Worm (Caenorhabditis elegans) whole organism, L2 larva: ENCODE measurements around the gene ubh-1.

Source experiments
- Y55F3AM.14 ChIP-seq: fragments of 200-800 bp; sonication (Bioruptor generic); optimal IDR thresholded peaks from 2 replicates; lab custom pipeline; 2018; ENCODE audit warnings: mild to moderate bottlenecking, missing genetic modification characterization, missing compliant biosample characterization
- ZK546.5 ChIP-seq: sonication (generic microtip); optimal IDR thresholded peaks from 2 replicates; lab custom pipeline; 2017; ENCODE audit warnings: missing biosample characterization, missing genetic modification characterization
- alr-1 ChIP-seq: fragments of 150-350 bp; optimal IDR thresholded peaks from 2 replicates; lab custom pipeline; 2014; ENCODE audit warnings: missing biosample characterization, missing genetic modification characterization
- ama-1 ChIP-seq: fragments of 150-350 bp; optimal IDR thresholded peaks from 2 replicates; lab custom pipeline; 2018; ENCODE audit warnings: inconsistent platforms
- ceh-16 ChIP-seq: fragments of 150-350 bp; optimal IDR thresholded peaks from 2 replicates; lab custom pipeline; 2014; ENCODE audit warnings: missing biosample characterization, missing genetic modification characterization
- dmd-4 ChIP-seq: sonication (generic microtip); optimal IDR thresholded peaks from 2 replicates; lab custom pipeline; 2017; ENCODE audit warnings: missing biosample characterization, missing genetic modification characterization
- egl-27 ChIP-seq: sonication (generic microtip); optimal IDR thresholded peaks from 3 replicates; lab custom pipeline; 2017; ENCODE audit warnings: missing biosample characterization, missing genetic modification reagents, missing genetic modification characterization
- elt-3 ChIP-seq: sonication (generic microtip); optimal IDR thresholded peaks from 2 replicates; lab custom pipeline; 2017; ENCODE audit warnings: missing biosample characterization, missing genetic modification characterization
- gmeb-1 ChIP-seq: fragments of 150-350 bp; optimal IDR thresholded peaks from 2 replicates; lab custom pipeline; 2014; ENCODE audit warnings: missing biosample characterization, missing genetic modification characterization
- lin-39 ChIP-seq: fragments of 150-350 bp; optimal IDR thresholded peaks from 2 replicates; lab custom pipeline; 2014; ENCODE audit warnings: missing biosample characterization, missing genetic modification reagents, missing genetic modification characterization
- lsy-2 ChIP-seq, 2 experiments: fragments of 150-350 bp in 1 of 2; sonication (generic microtip) in 1 of 2; optimal IDR thresholded peaks; 2 replicates each; lab custom pipeline; 2014 to 2017; ENCODE audit warnings: missing biosample characterization in 2 of 2, missing genetic modification characterization in 2 of 2
- mab-5 ChIP-seq: fragments of 150-350 bp; optimal IDR thresholded peaks from 2 replicates; lab custom pipeline; 2014; ENCODE audit warnings: missing biosample characterization, missing genetic modification characterization
- mbf-1 ChIP-seq: sonication (generic microtip); optimal IDR thresholded peaks from 2 replicates; lab custom pipeline; 2017; ENCODE audit warnings: missing biosample characterization, missing genetic modification characterization
- mdl-1 ChIP-seq, 2 experiments: fragments of 150-350 bp in 1 of 2; sonication (generic microtip) in 1 of 2; optimal IDR thresholded peaks; 2 replicates each; lab custom pipeline; 2017; ENCODE audit warnings: missing biosample characterization in 2 of 2, missing genetic modification characterization in 2 of 2
- nhr-10 ChIP-seq: sonication (generic microtip); optimal IDR thresholded peaks from 2 replicates; lab custom pipeline; 2017; ENCODE audit warnings: missing biosample characterization, missing genetic modification characterization
- nhr-11 ChIP-seq: fragments of 150-350 bp; optimal IDR thresholded peaks from 2 replicates; lab custom pipeline; 2014; ENCODE audit warnings: missing biosample characterization, missing genetic modification characterization
- nhr-129 ChIP-seq: fragments of 150-350 bp; optimal IDR thresholded peaks from 2 replicates; lab custom pipeline; 2014; ENCODE audit warnings: missing biosample characterization, missing genetic modification characterization
- nhr-21 ChIP-seq: fragments of 150-350 bp; optimal IDR thresholded peaks from 2 replicates; lab custom pipeline; 2014; ENCODE audit warnings: missing biosample characterization, missing genetic modification characterization
- nhr-23 ChIP-seq: fragments of 150-350 bp; optimal IDR thresholded peaks from 2 replicates; lab custom pipeline; 2014; ENCODE audit warnings: missing biosample characterization, missing genetic modification reagents, missing genetic modification characterization
- nhr-237 ChIP-seq: fragments of 150-350 bp; optimal IDR thresholded peaks from 2 replicates; lab custom pipeline; 2014; ENCODE audit warnings: missing biosample characterization, missing genetic modification characterization
- nhr-25 ChIP-seq: fragments of 150-350 bp; sonication (generic microtip); optimal IDR thresholded peaks from 3 replicates; lab custom pipeline; 2014; ENCODE audit warnings: missing biosample characterization, missing genetic modification characterization
- nhr-6 ChIP-seq: fragments of 150-350 bp; optimal IDR thresholded peaks from 2 replicates; lab custom pipeline; 2014; ENCODE audit warnings: missing biosample characterization, missing genetic modification characterization
- nhr-77 ChIP-seq: fragments of 150-350 bp; optimal IDR thresholded peaks from 2 replicates; lab custom pipeline; 2014; ENCODE audit warnings: missing biosample characterization, missing genetic modification characterization
- peb-1 ChIP-seq: fragments of 150-350 bp; optimal IDR thresholded peaks from 2 replicates; lab custom pipeline; 2014; ENCODE audit warnings: missing biosample characterization, missing genetic modification characterization
- sem-4 ChIP-seq: fragments of 150-350 bp; optimal IDR thresholded peaks from 2 replicates; lab custom pipeline; 2014; ENCODE audit warnings: missing biosample characterization, missing genetic modification reagents, missing genetic modification characterization
- sma-3 ChIP-seq: sonication (generic microtip); optimal IDR thresholded peaks from 2 replicates; lab custom pipeline; 2016; ENCODE audit warnings: missing genetic modification reagents, missing genetic modification characterization, missing compliant biosample characterization
- sma-9 ChIP-seq, 2 experiments: fragments of 150-350 bp in 1 of 2; sonication (generic microtip) in 1 of 2; optimal IDR thresholded peaks; 2 replicates each; lab custom pipeline; 2014 to 2016; ENCODE audit warnings: missing genetic modification characterization in 2 of 2, mild to moderate bottlenecking in 1 of 2, missing biosample characterization in 1 of 2, missing compliant biosample characterization in 1 of 2, missing genetic modification reagents in 1 of 2, moderate library complexity in 1 of 2
- snpc-4 ChIP-seq: fragments of 150-350 bp; optimal IDR thresholded peaks from 2 replicates; lab custom pipeline; 2014; ENCODE audit warnings: missing biosample characterization, missing genetic modification characterization
- unc-55 ChIP-seq: fragments of 150-350 bp; sonication (generic microtip); optimal IDR thresholded peaks from 3 replicates; lab custom pipeline; 2014; ENCODE audit warnings: missing biosample characterization, missing genetic modification reagents, missing genetic modification characterization
- zag-1 ChIP-seq: fragments of 150-350 bp; optimal IDR thresholded peaks from 2 replicates; lab custom pipeline; 2014; ENCODE audit warnings: missing biosample characterization, missing genetic modification characterization
- ztf-1 ChIP-seq: fragments of 200-800 bp; sonication (Bioruptor generic); conservative IDR thresholded peaks from 2 replicates; pipeline ENCODE4 v1.3.6; 2022; ENCODE audit warnings: missing genetic modification characterization, missing compliant biosample characterization
- ztf-11 ChIP-seq: sonication (generic microtip); optimal IDR thresholded peaks from 2 replicates; lab custom pipeline; 2017; ENCODE audit warnings: missing biosample characterization, missing genetic modification characterization
- ztf-4 ChIP-seq: fragments of 150-350 bp; optimal IDR thresholded peaks from 2 replicates; lab custom pipeline; 2014; ENCODE audit warnings: missing biosample characterization, missing genetic modification characterization

The ubh-1 gene

ce11 chrV:6509717-6510116 lies 1.5 kb downstream of the ubh-1 start, which contains the start of gene ubh-2:
Gene ubh-2, minus strand, starts transcription at chrV:6509817.
- TF ChIP-seq nhr-237 (tag; lab: Kevin White, UChicago) = no peak
- TF ChIP-seq mab-5 = no peak
- no peak for TF ChIP-seq egl-27 (tag; lab: Kevin White, UChicago)
- no peak for TF ChIP-seq nhr-11
- TF ChIP-seq mdl-1 (tag; optimal IDR thresholded peaks at IDR 0.05; lab: Kevin White, UChicago) = no peak
- no peak for TF ChIP-seq alr-1 (tag; lab: Kevin White, UChicago)
- no peak for TF ChIP-seq ztf-4
- no peak for TF ChIP-seq ama-1 (lab: Kevin White, UChicago)
- no peak for TF ChIP-seq dmd-4 (tag; lab: Kevin White, UChicago)
- TF ChIP-seq ZK546.5 (tag; lab: Kevin White, UChicago) = no peak
- TF ChIP-seq ztf-1 (GFP tag; lab: Robert Waterston, UW) = no peak
- no peak for TF ChIP-seq nhr-77 (tag; lab: Kevin White, UChicago)
- TF ChIP-seq nhr-21 = no peak

- TF ChIP-seq ama-1 (lab: Kevin White, UChicago) (no peak), nhr-77 (tag; lab: Kevin White, UChicago) (no peak), ZK546.5 (tag; lab: Kevin White, UChicago) (no peak), sma-9 (GFP tag; optimal IDR thresholded peaks at IDR 0.05; lab: Kevin White, UChicago) (no peak), sma-9 (tag; optimal IDR thresholded peaks at IDR 0.05; lab: Kevin White, UChicago) (no peak), mdl-1 (tag; optimal IDR thresholded peaks at IDR 0.05; lab: Kevin White, UChicago) (no peak), zag-1 (tag; lab: Kevin White, UChicago) (no peak), nhr-6 (tag; lab: Kevin White, UChicago) (no peak), nhr-129 (tag; lab: Kevin White, UChicago) (no peak), dmd-4 (tag; lab: Kevin White, UChicago) (no peak), lsy-2 (tag; optimal IDR thresholded peaks at IDR 0.05; lab: Kevin White, UChicago) (no peak), lin-39 (no peak), sma-3 (GFP tag; lab: Kevin White, UChicago) (no peak), nhr-25 (tag; lab: Kevin White, UChicago) (no peak), nhr-237 (tag; lab: Kevin White, UChicago) (no peak), ceh-16 (tag; lab: Kevin White, UChicago) (no peak), Y55F3AM.14 (GFP tag; lab: Kevin White, UChicago) (no peak), mab-5 (no peak)
- TF ChIP-seq, all 48 proteins: peak for 0
These were observed 2.5 kb downstream of the ubh-1 start, which contains the start of gene ubh-3 for ce11 chrV:6508703-6509102. Gene ubh-3, minus strand, starts transcription at chrV:6508803.

ce11 chrV:6506238-6506956 lies 4.8 kb downstream of the ubh-1 start:
- TF ChIP-seq dmd-4 (tag; lab: Kevin White, UChicago) (no peak), sem-4 (tag; lab: Kevin White, UChicago) (no peak), mbf-1 (no peak), nhr-129 (tag; lab: Kevin White, UChicago) (no peak)
- TF ChIP-seq, all 48 proteins: peak for 0

ce11 chrV:6505339-6505811 lies 5.8 kb downstream of the ubh-1 start, which contains the start of gene W01A11.7:
Gene W01A11.7, minus strand, starts transcription at chrV:6505389.
- TF ChIP-seq nhr-10 (tag; lab: Kevin White, UChicago) (no peak), ZK546.5 (tag; lab: Kevin White, UChicago) (no peak), gmeb-1 (tag; lab: Kevin White, UChicago) (peak; percentile 34), sma-9 (GFP tag; optimal IDR thresholded peaks at IDR 0.05; lab: Kevin White, UChicago) (peak; percentile 47), sma-9 (tag; optimal IDR thresholded peaks at IDR 0.05; lab: Kevin White, UChicago) (no peak), ztf-11 (no peak), nhr-25 (tag; lab: Kevin White, UChicago) (peak; percentile 48), dmd-4 (tag; lab: Kevin White, UChicago) (no peak), snpc-4 (tag; lab: Kevin White, UChicago) (no peak), nhr-23 (tag; lab: Kevin White, UChicago) (no peak), nhr-129 (tag; lab: Kevin White, UChicago) (peak; percentile 34), elt-3 (tag; lab: Kevin White, UChicago) (no peak), sma-3 (GFP tag; lab: Kevin White, UChicago) (peak; percentile 78), nhr-77 (tag; lab: Kevin White, UChicago) (no peak), nhr-21 (peak; percentile 18), unc-55 (GFP tag; lab: Kevin White, UChicago) (no peak), peb-1 (tag; lab: Kevin White, UChicago) (no peak)
